Worm (Caenorhabditis elegans) whole organism, L1 larva: ENCODE data around the gene C44H9.4.

Experiments
- F16B12.6 ChIP-seq: fragments of 150-350 bp; optimal IDR thresholded peaks from 2 replicates; lab custom pipeline; 2014; ENCODE audit warnings: missing biosample characterization, missing genetic modification characterization
- egl-27 ChIP-seq, 2 experiments: fragments of 150-350 bp in 1 of 2; sonication (generic microtip); optimal IDR thresholded peaks; 3 replicates each; lab custom pipeline; 2017 to 2018; ENCODE audit warnings: missing biosample characterization in 2 of 2, missing genetic modification characterization in 2 of 2, missing genetic modification reagents in 2 of 2
- elt-2 ChIP-seq: sonication (generic microtip); optimal IDR thresholded peaks from 2 replicates; lab custom pipeline; 2016; ENCODE audit warnings: missing genetic modification characterization, mild to moderate bottlenecking, inconsistent platforms, missing compliant biosample characterization, missing genetic modification reagents
- pqm-1 ChIP-seq: sonication (generic microtip); optimal IDR thresholded peaks from 3 replicates; lab custom pipeline; 2017; ENCODE audit warnings: missing biosample characterization, missing genetic modification characterization
- unc-130 ChIP-seq: fragments of 150-350 bp; optimal IDR thresholded peaks from 2 replicates; lab custom pipeline; 2017; ENCODE audit warnings: missing biosample characterization, missing genetic modification characterization, inconsistent platforms
- unc-62 ChIP-seq: fragments of 150-350 bp; optimal IDR thresholded peaks from 2 replicates; lab custom pipeline; 2014; ENCODE audit warnings: missing biosample characterization, missing genetic modification reagents, missing genetic modification characterization
- ztf-11 ChIP-seq, 2 experiments: sonication (generic microtip); optimal IDR thresholded peaks; 2 replicates each; lab custom pipeline; 2016 to 2017; ENCODE audit warnings: missing genetic modification characterization in 2 of 2, missing biosample characterization in 1 of 2, missing compliant biosample characterization in 1 of 2

DNA sequence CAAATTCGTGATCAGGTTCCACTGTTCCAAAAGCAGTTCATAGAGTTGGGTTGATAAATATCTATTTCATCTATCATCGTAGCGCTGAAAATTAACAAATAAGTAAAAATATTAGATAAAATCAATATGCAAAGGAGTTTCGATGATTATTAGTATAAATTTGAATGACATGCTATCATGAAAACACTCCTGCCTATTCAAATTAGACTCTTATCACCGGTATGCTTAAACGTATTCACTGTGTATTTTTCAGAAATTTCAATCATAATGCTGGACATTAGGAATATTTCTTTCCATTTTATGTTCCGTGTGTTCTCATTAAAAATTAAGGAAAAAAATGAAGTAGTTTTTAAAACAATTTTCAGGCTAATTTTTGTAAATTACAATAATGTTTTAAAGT, 9.8 kb downstream of the C44H9.4 start, which contains the start of gene C44H9.6:
- no peak for TF ChIP-seq ztf-11 (tag; optimal IDR thresholded peaks at IDR 0.05; lab: Kevin White, UChicago)
- no peak for TF ChIP-seq unc-130 (tag; lab: Kevin White, UChicago)
- no peak for TF ChIP-seq unc-62 (GFP tag; lab: Kevin White, UChicago)
- no peak for TF ChIP-seq egl-27 (tag; optimal IDR thresholded peaks at IDR 0.05; lab: Kevin White, UChicago)
- TF ChIP-seq pqm-1, result no peak
- no peak for TF ChIP-seq F16B12.6 (tag; lab: Kevin White, UChicago)
- TF ChIP-seq elt-2 (tag; lab: Kevin White, UChicago), result no peak
